Worm (Caenorhabditis elegans): Measurements from ENCODE around the gene gst-6.

ce11 chrII:4867476-4867875 lies 12.2 kb upstream of the gst-6 start, which contains the start of gene col-17:
- TF ChIP-seq mab-5 (tag; optimal IDR thresholded peaks at IDR 0.05) = no peak
- TF ChIP-seq crh-2 (tag; optimal IDR thresholded peaks at IDR 0.05) = no peak
- no peak for TF ChIP-seq lin-11 (tag; optimal IDR thresholded peaks at IDR 0.05)
- TF ChIP-seq nhr-11 (tag; optimal IDR thresholded peaks at IDR 0.05) = no peak
- no peak for TF ChIP-seq ztf-11 (tag; optimal IDR thresholded peaks at IDR 0.05)
- TF ChIP-seq egl-27 (tag; optimal IDR thresholded peaks at IDR 0.05) = no peak
- no peak for TF ChIP-seq fos-1 (tag; optimal IDR thresholded peaks at IDR 0.05)
- no peak for TF ChIP-seq nhr-6 (tag; optimal IDR thresholded peaks at IDR 0.05)
- no peak for TF ChIP-seq aly-2 (tag; optimal IDR thresholded peaks at IDR 0.05)

Data from whole organism, L2 larva.